Worm (Caenorhabditis elegans) whole organism, midembryonic: ENCODE measurements around the gene C30B5.6.

ENCODE experiments used
- T22C8.4 ChIP-seq: fragments of 200-800 bp; sonication (Bioruptor generic); IDR thresholded peaks from 2 replicates; pipeline ENCODE4 v1.3.6; 2022; ENCODE audit warnings: missing genetic modification characterization, missing compliant biosample characterization
- cog-1 ChIP-seq: sonication (generic microtip); optimal IDR thresholded peaks from 2 replicates; lab custom pipeline; 2016; ENCODE audit warnings: missing genetic modification characterization, missing compliant biosample characterization
- flt-1 ChIP-seq: fragments of 200-800 bp; sonication (Bioruptor generic); IDR thresholded peaks from 2 replicates; pipeline ENCODE4 v1.3.6; 2022; ENCODE audit warnings: missing genetic modification characterization, missing compliant biosample characterization
- klf-2 ChIP-seq: fragments of 200-800 bp; sonication (Bioruptor generic); conservative IDR thresholded peaks from 2 replicates; pipeline ENCODE4 v1.3.6; 2022; ENCODE audit warnings: missing genetic modification reagents, missing genetic modification characterization, missing compliant biosample characterization
- med-1 ChIP-seq: sonication (generic microtip); optimal IDR thresholded peaks from 2 replicates; lab custom pipeline; 2017; ENCODE audit warnings: missing genetic modification characterization, mild to moderate bottlenecking, missing compliant biosample characterization, antibody characterized with exemption, missing genetic modification reagents; ENCODE audit not compliant: insufficient read depth
- ref-1 ChIP-seq: fragments of 200-800 bp; sonication (Bioruptor generic); conservative IDR thresholded peaks from 2 replicates; pipeline ENCODE4 v1.3.6; 2022; ENCODE audit warnings: missing genetic modification reagents, missing genetic modification characterization, missing compliant biosample characterization
- tab-1 ChIP-seq: fragments of 200-800 bp; sonication (Bioruptor generic); IDR thresholded peaks from 2 replicates; pipeline ENCODE4 v1.3.6; 2022; ENCODE audit warnings: missing genetic modification characterization, missing compliant biosample characterization
- ztf-23 ChIP-seq: fragments of 200-800 bp; sonication (Bioruptor generic); IDR thresholded peaks from 2 replicates; pipeline ENCODE4 v1.3.6; 2022; ENCODE audit warnings: missing genetic modification reagents, missing genetic modification characterization, missing compliant biosample characterization
- ztf-29 ChIP-seq: fragments of 200-800 bp; sonication (Bioruptor generic); IDR thresholded peaks from 2 replicates; pipeline ENCODE4 v1.3.6; 2022; ENCODE audit warnings: missing genetic modification reagents, missing genetic modification characterization, missing compliant biosample characterization

The C30B5.6 gene

ce11 chrII:6236093-6236945, 13.9 kb upstream of the C30B5.6 start:
- TF ChIP-seq tab-1 (GFP tag; lab: Robert Waterston, UW) (no peak), ref-1 (GFP tag; lab: Robert Waterston, UW) (no peak), flt-1 (GFP tag; lab: Robert Waterston, UW) (no peak), T22C8.4 (GFP tag; lab: Robert Waterston, UW) (no peak), klf-2 (GFP tag; lab: Robert Waterston, UW) (no peak), ztf-23 (GFP tag; lab: Robert Waterston, UW) (no peak), med-1 (GFP tag; lab: Kevin White, UChicago) (no peak), cog-1 (tag; lab: Kevin White, UChicago) (no peak), ztf-29 (GFP tag; lab: Robert Waterston, UW) (no peak)

ce11 chrII:6235432-6236092, 13.1 kb upstream of the C30B5.6 start, which contains the start of gene T24H7.9:
TSS of gene T24H7.9 (minus strand) at chrII:6235505.
- no peak for TF ChIP-seq ref-1 (GFP tag; lab: Robert Waterston, UW)
- no peak for TF ChIP-seq tab-1 (GFP tag; lab: Robert Waterston, UW)

- no peak for TF ChIP-seq T22C8.4 (GFP tag; lab: Robert Waterston, UW)
- no peak for TF ChIP-seq ztf-29 (GFP tag; lab: Robert Waterston, UW)
- TF ChIP-seq cog-1 (tag; lab: Kevin White, UChicago) = no peak
- no peak for TF ChIP-seq klf-2 (GFP tag; lab: Robert Waterston, UW)
- TF ChIP-seq tab-1 (GFP tag; lab: Robert Waterston, UW) = no peak
- TF ChIP-seq ztf-23 (GFP tag; lab: Robert Waterston, UW) = no peak
- TF ChIP-seq med-1 (GFP tag; lab: Kevin White, UChicago) = no peak
- no peak for TF ChIP-seq flt-1 (GFP tag; lab: Robert Waterston, UW)
- no peak for TF ChIP-seq ref-1 (GFP tag; lab: Robert Waterston, UW)
These were observed 7.7 kb upstream of the C30B5.6 start for ce11 chrII:6230116-6230515.

ce11 chrII:6226995-6227394, 4.5 kb upstream of the C30B5.6 start, which contains the start of gene srsy-2:
TSS of gene srsy-2 (minus strand) at chrII:6227095.
- TF ChIP-seq ztf-29 (GFP tag; lab: Robert Waterston, UW) (no peak), klf-2 (GFP tag; lab: Robert Waterston, UW) (no peak), flt-1 (GFP tag; lab: Robert Waterston, UW) (no peak), cog-1 (tag; lab: Kevin White, UChicago) (no peak), ztf-23 (GFP tag; lab: Robert Waterston, UW) (no peak), ref-1 (GFP tag; lab: Robert Waterston, UW) (no peak), med-1 (GFP tag; lab: Kevin White, UChicago) (no peak), tab-1 (GFP tag; lab: Robert Waterston, UW) (no peak), T22C8.4 (GFP tag; lab: Robert Waterston, UW) (no peak)

- TF ChIP-seq flt-1 (GFP tag; lab: Robert Waterston, UW) (no peak), ztf-23 (GFP tag; lab: Robert Waterston, UW) (no peak), med-1 (GFP tag; lab: Kevin White, UChicago) (no peak), tab-1 (GFP tag; lab: Robert Waterston, UW) (no peak), T22C8.4 (GFP tag; lab: Robert Waterston, UW) (no peak)
These were observed 1.3 kb upstream of the C30B5.6 start for ce11 chrII:6223755-6224154.

- TF ChIP-seq klf-2 (GFP tag; lab: Robert Waterston, UW) (no peak), med-1 (GFP tag; lab: Kevin White, UChicago) (no peak), tab-1 (GFP tag; lab: Robert Waterston, UW) (no peak), flt-1 (GFP tag; lab: Robert Waterston, UW) (no peak), cog-1 (tag; lab: Kevin White, UChicago) (no peak)
These were observed 988 bp downstream of the C30B5.6 start for ce11 chrII:6221470-6221869.

- TF ChIP-seq flt-1 (GFP tag; lab: Robert Waterston, UW) (no peak), ztf-29 (GFP tag; lab: Robert Waterston, UW) (no peak), tab-1 (GFP tag; lab: Robert Waterston, UW) (no peak), ref-1 (GFP tag; lab: Robert Waterston, UW) (no peak), T22C8.4 (GFP tag; lab: Robert Waterston, UW) (no peak), klf-2 (GFP tag; lab: Robert Waterston, UW) (no peak), med-1 (GFP tag; lab: Kevin White, UChicago) (no peak), ztf-23 (GFP tag; lab: Robert Waterston, UW) (no peak)
These were observed 3.1 kb downstream of the C30B5.6 start, which contains the start of gene mks-2 for ce11 chrII:6219346-6219745. TSS of gene mks-2 (minus strand) at chrII:6219446.

- TF ChIP-seq tab-1 (GFP tag; lab: Robert Waterston, UW) (no peak), med-1 (GFP tag; lab: Kevin White, UChicago) (no peak), ref-1 (GFP tag; lab: Robert Waterston, UW) (no peak), ztf-23 (GFP tag; lab: Robert Waterston, UW) (no peak), T22C8.4 (GFP tag; lab: Robert Waterston, UW) (no peak), klf-2 (GFP tag; lab: Robert Waterston, UW) (no peak), flt-1 (GFP tag; lab: Robert Waterston, UW) (no peak), cog-1 (tag; lab: Kevin White, UChicago) (no peak), ztf-29 (GFP tag; lab: Robert Waterston, UW) (no peak)
These were observed 14.3 kb downstream of the C30B5.6 start, which contains the start of gene daf-37 for ce11 chrII:6208116-6208515. TSS of gene daf-37 (minus strand) at chrII:6208216.
